Worm (Caenorhabditis elegans): ENCODE data around the gene acr-15.

- TF ChIP-seq ZK546.5 (tag; optimal IDR thresholded peaks at IDR 0.05) (no peak), ztf-11 (tag; optimal IDR thresholded peaks at IDR 0.05) (no peak), zag-1 (tag; optimal IDR thresholded peaks at IDR 0.05) (no peak)
Measured at ce11 chrV:8529219-8529618, 23.3 kb upstream of the acr-15 start, which contains the start of gene otpl-5.
